Worm (Caenorhabditis elegans) whole organism, young adult: Measurements from ENCODE around the gene ZC250.2.
A peak's percentile ranks its signal among the peaks of the same experiment; 100 is the strongest.

Experiments
- B0336.3 ChIP-seq: fragments of 200-800 bp; sonication (Bioruptor generic); IDR thresholded peaks from 2 replicates; pipeline ENCODE4 v1.3.6; 2022; ENCODE audit warnings: missing genetic modification characterization, missing compliant biosample characterization
- C06A6.2 ChIP-seq: fragments of 200-800 bp; sonication (Bioruptor generic); conservative IDR thresholded peaks from 2 replicates; pipeline ENCODE4 v1.3.6; 2022; ENCODE audit warnings: missing genetic modification characterization, missing compliant biosample characterization
- C17E4.6 ChIP-seq: fragments of 200-800 bp; sonication (Bioruptor generic); IDR thresholded peaks from 2 replicates; pipeline ENCODE4 v1.3.6; 2022; ENCODE audit warnings: missing genetic modification reagents, missing genetic modification characterization, missing compliant biosample characterization
- D2030.7 ChIP-seq: fragments of 200-800 bp; sonication (Bioruptor generic); IDR thresholded peaks from 2 replicates; pipeline ENCODE4 v1.3.6; 2022; ENCODE audit warnings: missing genetic modification reagents, missing genetic modification characterization, missing compliant biosample characterization
- F10E7.11 ChIP-seq: sonication (generic microtip); optimal IDR thresholded peaks from 2 replicates; lab custom pipeline; 2017; ENCODE audit warnings: mild to moderate bottlenecking, missing genetic modification characterization, moderate library complexity, missing compliant biosample characterization
- F37B4.10 ChIP-seq: fragments of 200-800 bp; sonication (Bioruptor generic); IDR thresholded peaks from 2 replicates; pipeline ENCODE4 v1.3.6; 2022; ENCODE audit warnings: missing genetic modification characterization, missing compliant biosample characterization
- F49E8.2 ChIP-seq: sonication (generic microtip); optimal IDR thresholded peaks from 3 replicates; lab custom pipeline; 2017; ENCODE audit warnings: missing genetic modification characterization, mild to moderate bottlenecking, missing compliant biosample characterization, antibody characterized with exemption, moderate library complexity; ENCODE audit not compliant: insufficient read depth
- T26A5.8 ChIP-seq: sonication (generic microtip); optimal IDR thresholded peaks from 2 replicates; lab custom pipeline; 2016; ENCODE audit warnings: missing genetic modification characterization, missing compliant biosample characterization
- Y53F4B.3 ChIP-seq: fragments of 200-800 bp; sonication (Bioruptor generic); IDR thresholded peaks from 2 replicates; pipeline ENCODE4 v1.3.6; 2022; ENCODE audit warnings: missing genetic modification reagents, missing genetic modification characterization, missing compliant biosample characterization
- Y56A3A.18 ChIP-seq: fragments of 200-800 bp; sonication (Bioruptor generic); IDR thresholded peaks from 2 replicates; pipeline ENCODE4 v1.3.6; 2022; ENCODE audit warnings: missing genetic modification reagents, missing genetic modification characterization, missing compliant biosample characterization
- Y67H2A.10 ChIP-seq: fragments of 200-800 bp; sonication (Bioruptor generic); conservative IDR thresholded peaks from 2 replicates; pipeline ENCODE4 v1.3.6; 2022; ENCODE audit warnings: missing genetic modification reagents, missing genetic modification characterization, missing compliant biosample characterization
- ZK185.1 ChIP-seq: sonication (generic microtip); optimal IDR thresholded peaks from 2 replicates; lab custom pipeline; 2016; ENCODE audit warnings: mild to moderate bottlenecking, missing genetic modification characterization, missing compliant biosample characterization; ENCODE audit not compliant: poor library complexity, severe bottlenecking
- akir-1 ChIP-seq: fragments of 200-800 bp; sonication (Bioruptor generic); optimal IDR thresholded peaks from 2 replicates; lab custom pipeline; 2018; ENCODE audit warnings: mild to moderate bottlenecking, missing genetic modification characterization, moderate library complexity, missing compliant biosample characterization
- aptf-3 ChIP-seq: fragments of 200-800 bp; sonication (Bioruptor generic); IDR thresholded peaks from 2 replicates; pipeline ENCODE4 v1.3.6; 2022; ENCODE audit warnings: missing genetic modification characterization, missing compliant biosample characterization
- atf-7 ChIP-seq: sonication (generic microtip); optimal IDR thresholded peaks from 2 replicates; lab custom pipeline; 2017; ENCODE audit warnings: mild to moderate bottlenecking, missing genetic modification characterization, missing compliant biosample characterization
- athp-1 ChIP-seq: sonication (generic microtip); optimal IDR thresholded peaks from 2 replicates; lab custom pipeline; 2017; ENCODE audit warnings: mild to moderate bottlenecking, missing genetic modification characterization, missing compliant biosample characterization
- attf-3 ChIP-seq: fragments of 200-800 bp; sonication (Bioruptor generic); conservative IDR thresholded peaks from 2 replicates; pipeline ENCODE4 v1.3.6; 2022; ENCODE audit warnings: missing genetic modification reagents, missing genetic modification characterization, missing compliant biosample characterization
- attf-6 ChIP-seq: fragments of 200-800 bp; sonication (Bioruptor generic); IDR thresholded peaks from 2 replicates; pipeline ENCODE4 v1.3.6; 2022; ENCODE audit warnings: missing genetic modification reagents, missing genetic modification characterization, missing compliant biosample characterization
- bed-2 ChIP-seq: fragments of 200-800 bp; sonication (Bioruptor generic); IDR thresholded peaks from 2 replicates; pipeline ENCODE4 v1.3.6; 2022; ENCODE audit warnings: missing genetic modification reagents, missing genetic modification characterization, missing compliant biosample characterization
- ccch-3 ChIP-seq: fragments of 200-800 bp; sonication (Bioruptor generic); optimal IDR thresholded peaks from 2 replicates; lab custom pipeline; 2018; ENCODE audit warnings: mild to moderate bottlenecking, missing genetic modification characterization, missing compliant biosample characterization
- cebp-2 ChIP-seq: fragments of 200-800 bp; sonication (Bioruptor generic); IDR thresholded peaks from 2 replicates; pipeline ENCODE4 v1.3.6; 2022; ENCODE audit warnings: missing genetic modification characterization, missing compliant biosample characterization
- ceh-100 ChIP-seq: fragments of 200-800 bp; sonication (Bioruptor generic); IDR thresholded peaks from 2 replicates; pipeline ENCODE4 v1.3.6; 2022; ENCODE audit warnings: missing genetic modification reagents, missing genetic modification characterization, missing compliant biosample characterization
- ceh-27 ChIP-seq: fragments of 200-800 bp; sonication (Bioruptor generic); optimal IDR thresholded peaks from 2 replicates; lab custom pipeline; 2018; ENCODE audit warnings: mild to moderate bottlenecking, missing genetic modification characterization, moderate library complexity, missing compliant biosample characterization
- ets-4 ChIP-seq: fragments of 200-800 bp; sonication (Bioruptor generic); optimal IDR thresholded peaks from 2 replicates; lab custom pipeline; 2018; ENCODE audit warnings: mild to moderate bottlenecking, missing genetic modification characterization, missing compliant biosample characterization
- gei-17 ChIP-seq: fragments of 200-800 bp; sonication (Bioruptor generic); optimal IDR thresholded peaks from 2 replicates; lab custom pipeline; 2018; ENCODE audit warnings: mild to moderate bottlenecking, missing genetic modification characterization, missing compliant biosample characterization
- hmg-1.2 ChIP-seq: fragments of 200-800 bp; sonication (Bioruptor generic); IDR thresholded peaks from 2 replicates; pipeline ENCODE4 v1.3.6; 2022; ENCODE audit warnings: missing genetic modification reagents, missing genetic modification characterization, missing compliant biosample characterization
- hmg-20 ChIP-seq: fragments of 200-800 bp; sonication (Bioruptor generic); IDR thresholded peaks from 2 replicates; pipeline ENCODE4 v1.3.6; 2022; ENCODE audit warnings: missing genetic modification reagents, missing genetic modification characterization, missing compliant biosample characterization
- hrde-1 ChIP-seq: sonication (generic microtip); optimal IDR thresholded peaks from 2 replicates; lab custom pipeline; 2016; ENCODE audit warnings: missing genetic modification characterization, mild to moderate bottlenecking, missing compliant biosample characterization, moderate library complexity, missing genotype, missing genetic modification reagents, borderline replicate concordance
- let-607 ChIP-seq, 2 experiments: fragments of 200-800 bp in 1 of 2; sonication (Bioruptor generic) in 1 of 2; sonication (generic microtip) in 1 of 2; optimal IDR thresholded peaks; 2 replicates each; lab custom pipeline; 2016 to 2018; ENCODE audit warnings: mild to moderate bottlenecking in 2 of 2, missing compliant biosample characterization in 2 of 2, missing genetic modification characterization in 2 of 2, moderate library complexity in 2 of 2, missing genotype in 1 of 2
- lin-35 ChIP-seq, 3 experiments: fragments of 150-350 bp in 2 of 3; sonication (generic microtip) in 1 of 3; optimal IDR thresholded peaks; 2 replicates each; lab custom pipeline; 2014 to 2018; ENCODE audit warnings: missing biosample characterization in 3 of 3, missing genetic modification characterization in 3 of 3, missing genetic modification reagents in 3 of 3
- lin-40 ChIP-seq: sonication (generic microtip); optimal IDR thresholded peaks from 2 replicates; lab custom pipeline; 2016; ENCODE audit warnings: missing genetic modification characterization, mild to moderate bottlenecking, missing compliant biosample characterization, missing genotype, missing genetic modification reagents
- lin-54 ChIP-seq: fragments of 200-800 bp; sonication (Bioruptor generic); optimal IDR thresholded peaks from 2 replicates; lab custom pipeline; 2018; ENCODE audit warnings: mild to moderate bottlenecking, missing genetic modification characterization, missing compliant biosample characterization
- lsl-1 ChIP-seq: fragments of 200-800 bp; sonication (Bioruptor generic); optimal IDR thresholded peaks from 2 replicates; lab custom pipeline; 2018; ENCODE audit warnings: mild to moderate bottlenecking, missing genetic modification characterization, moderate library complexity, missing compliant biosample characterization
- mcd-1 ChIP-seq: fragments of 200-800 bp; sonication (Bioruptor generic); IDR thresholded peaks from 2 replicates; pipeline ENCODE4 v1.3.6; 2022; ENCODE audit warnings: missing genetic modification reagents, missing genetic modification characterization, missing compliant biosample characterization
- nfya-2 ChIP-seq: fragments of 200-800 bp; sonication (Bioruptor generic); IDR thresholded peaks from 2 replicates; pipeline ENCODE4 v1.3.6; 2022; ENCODE audit warnings: missing genetic modification reagents, missing genetic modification characterization, missing compliant biosample characterization
- nhr-120 ChIP-seq: fragments of 200-800 bp; sonication (Bioruptor generic); IDR thresholded peaks from 2 replicates; pipeline ENCODE4 v1.3.6; 2022; ENCODE audit warnings: missing genetic modification characterization, missing compliant biosample characterization
- nhr-27 ChIP-seq: fragments of 200-800 bp; sonication (Bioruptor generic); optimal IDR thresholded peaks from 2 replicates; lab custom pipeline; 2018; ENCODE audit warnings: mild to moderate bottlenecking, missing genetic modification characterization, moderate library complexity, missing compliant biosample characterization
- nhr-80 ChIP-seq: sonication (generic microtip); optimal IDR thresholded peaks from 2 replicates; lab custom pipeline; 2016; ENCODE audit warnings: missing genetic modification characterization, missing compliant biosample characterization
- somi-1 ChIP-seq: fragments of 200-800 bp; sonication (Bioruptor generic); optimal IDR thresholded peaks from 2 replicates; lab custom pipeline; 2018; ENCODE audit warnings: mild to moderate bottlenecking, missing genetic modification characterization, missing compliant biosample characterization
- tlf-1 ChIP-seq: fragments of 200-800 bp; sonication (Bioruptor generic); optimal IDR thresholded peaks from 2 replicates; lab custom pipeline; 2018; ENCODE audit warnings: mild to moderate bottlenecking, missing genetic modification characterization, missing compliant biosample characterization
- xnd-1 ChIP-seq: sonication (generic microtip); optimal IDR thresholded peaks from 2 replicates; lab custom pipeline; 2016; ENCODE audit warnings: missing genotype, missing genetic modification reagents, missing genetic modification characterization, missing compliant biosample characterization
- zim-3 ChIP-seq: sonication (generic microtip); optimal IDR thresholded peaks from 2 replicates; lab custom pipeline; 2017; ENCODE audit warnings: mild to moderate bottlenecking, missing genetic modification characterization, moderate library complexity, missing compliant biosample characterization
- ztf-18 ChIP-seq: sonication (generic microtip); optimal IDR thresholded peaks from 2 replicates; lab custom pipeline; 2016; ENCODE audit warnings: missing genotype, mild to moderate bottlenecking, missing genetic modification characterization, missing compliant biosample characterization
- ztf-22 ChIP-seq: fragments of 200-800 bp; sonication (Bioruptor generic); optimal IDR thresholded peaks from 2 replicates; lab custom pipeline; 2018; ENCODE audit warnings: mild to moderate bottlenecking, missing genetic modification characterization, moderate library complexity, missing compliant biosample characterization
- ztf-26 ChIP-seq: sonication (generic microtip); optimal IDR thresholded peaks from 2 replicates; lab custom pipeline; 2017; ENCODE audit warnings: missing genetic modification characterization, missing compliant biosample characterization
- ztf-28 ChIP-seq: fragments of 200-800 bp; sonication (Bioruptor generic); IDR thresholded peaks from 2 replicates; pipeline ENCODE4 v1.3.6; 2022; ENCODE audit warnings: missing genetic modification reagents, missing genetic modification characterization, missing compliant biosample characterization
- ztf-6 ChIP-seq: fragments of 200-800 bp; sonication (Bioruptor generic); IDR thresholded peaks from 2 replicates; pipeline ENCODE4 v1.3.6; 2022; ENCODE audit warnings: missing genetic modification reagents, missing genetic modification characterization, missing compliant biosample characterization

Gene ZC250.2

ce11 chrV:5763787-5764186, 28.3 kb upstream of the ZC250.2 start, which contains the start of gene pgph-3:
pgph-3 (minus strand) TSS chrV:5763846.
- TF ChIP-seq ets-4 (peak; percentile 28), ztf-28 (GFP tag; lab: Robert Waterston, UW) (no peak), aptf-3 (GFP tag; lab: Robert Waterston, UW) (no peak), lin-40 (tag; lab: Kevin White, UChicago) (peak; percentile 81), nhr-80 (tag; lab: Kevin White, UChicago) (peak; percentile 78), lin-54 (no peak), ztf-26 (tag; lab: Kevin White, UChicago) (peak; percentile 57), ZK185.1 (tag; lab: Kevin White, UChicago) (peak; percentile 8), ceh-27 (GFP tag; lab: Kevin White, UChicago) (peak; percentile 38), somi-1 (GFP tag; lab: Kevin White, UChicago) (peak; percentile 40), lin-35 (GFP tag; optimal IDR thresholded peaks at IDR 0.05; lab: Kevin White, UChicago) (peak in 1 of 3 experiments; percentile 13), C06A6.2 (GFP tag; lab: Robert Waterston, UW) (peak; percentile 37; the same call in 1 of the 2 replicates), bed-2 (GFP tag; lab: Robert Waterston, UW) (no peak), hmg-1.2 (peak; percentile 68; the same call in 1 of the 2 replicates), atf-7 (tag; lab: Kevin White, UChicago) (peak; percentile 55), F10E7.11 (tag; lab: Kevin White, UChicago) (no peak), Y56A3A.18 (0 out of 2 replicates have a peak, but pooled peaks have one; percentile 39)

DNA sequence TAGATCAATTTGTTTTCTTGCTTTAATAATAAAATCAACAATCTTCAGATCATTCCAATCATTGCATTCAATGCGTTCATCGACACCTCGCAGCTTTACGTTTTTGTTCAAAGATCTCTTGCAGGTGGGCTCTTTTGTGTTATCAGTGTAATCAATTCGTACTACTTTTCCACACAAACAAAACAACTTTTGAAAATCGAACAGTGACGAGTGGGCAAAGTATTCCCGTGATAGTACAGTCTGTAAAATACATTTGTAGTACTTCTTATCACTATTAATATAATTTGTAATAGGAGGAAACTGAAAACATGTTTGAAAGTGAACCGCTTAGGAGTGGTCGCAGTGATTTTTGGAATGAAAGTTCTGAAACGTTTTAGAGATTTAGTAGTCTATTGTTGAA, 27.1 kb upstream of the ZC250.2 start, which contains the start of gene pgph-2:
Gene pgph-2, plus strand, starts transcription at position 47 of the 400 bp plus-strand sequence.
- TF ChIP-seq Y53F4B.3 (GFP tag; lab: Robert Waterston, UW) (no peak), Y67H2A.10 (no peak), nhr-120 (no peak), ztf-22 (GFP tag; lab: Kevin White, UChicago) (no peak), hmg-20 (GFP tag; lab: Robert Waterston, UW) (no peak), bed-2 (GFP tag; lab: Robert Waterston, UW) (no peak), athp-1 (no peak), zim-3 (no peak), mcd-1 (no peak), C17E4.6 (GFP tag; lab: Robert Waterston, UW) (no peak), Y56A3A.18 (no peak), lsl-1 (GFP tag; lab: Kevin White, UChicago) (no peak), F49E8.2 (no peak), D2030.7 (no peak), hrde-1 (tag; lab: Kevin White, UChicago) (no peak)

DNA sequence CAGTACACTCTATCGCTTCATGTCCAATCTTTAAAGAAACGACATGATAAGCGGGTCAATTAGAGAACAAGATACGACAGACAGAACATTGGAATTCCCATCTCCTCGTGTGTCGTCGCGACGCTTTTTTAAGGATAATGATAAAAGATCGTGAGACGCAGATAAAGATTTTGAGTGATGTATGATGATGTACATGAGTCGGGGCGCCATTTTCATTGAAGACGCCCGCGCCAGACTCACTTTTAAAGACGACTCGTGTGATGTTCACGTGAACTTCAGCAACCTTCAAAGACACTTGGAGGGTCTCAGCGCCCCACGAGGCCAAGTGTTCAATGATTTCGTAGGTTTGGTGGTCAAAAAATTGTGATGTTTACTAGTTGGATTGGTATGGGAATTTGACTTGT, 23.8 kb upstream of the ZC250.2 start:
- no peak for TF ChIP-seq attf-6 (GFP tag; lab: Robert Waterston, UW)
- no peak for TF ChIP-seq nfya-2 (GFP tag; lab: Robert Waterston, UW)
- TF ChIP-seq ccch-3 (GFP tag; lab: Kevin White, UChicago): no peak
- TF ChIP-seq tlf-1 (GFP tag; lab: Kevin White, UChicago): no peak
- peak; percentile 77 for TF ChIP-seq nhr-80 (tag; lab: Kevin White, UChicago)
- TF ChIP-seq aptf-3 (GFP tag; lab: Robert Waterston, UW): no peak
- TF ChIP-seq T26A5.8 (tag; lab: Kevin White, UChicago): no peak
- TF ChIP-seq let-607 (tag; optimal IDR thresholded peaks at IDR 0.05; lab: Kevin White, UChicago): no peak
- no peak for TF ChIP-seq F37B4.10 (GFP tag; lab: Robert Waterston, UW)
- no peak for TF ChIP-seq ztf-6 (GFP tag; lab: Robert Waterston, UW)
- no peak for TF ChIP-seq xnd-1
- no peak for TF ChIP-seq nhr-27 (tag; lab: Kevin White, UChicago)
- TF ChIP-seq ceh-100 (GFP tag; lab: Robert Waterston, UW): no peak
- no peak for TF ChIP-seq bed-2 (GFP tag; lab: Robert Waterston, UW)
- TF ChIP-seq gei-17 (GFP tag; lab: Kevin White, UChicago): no peak
- TF ChIP-seq akir-1 (GFP tag; lab: Kevin White, UChicago): no peak
- TF ChIP-seq B0336.3 (GFP tag; lab: Robert Waterston, UW): no peak
- no peak for TF ChIP-seq cebp-2 (GFP tag; lab: Robert Waterston, UW)
- peak; percentile 42 for TF ChIP-seq mcd-1
- no peak for TF ChIP-seq ztf-18 (tag; lab: Kevin White, UChicago)
- TF ChIP-seq attf-3 (GFP tag; lab: Robert Waterston, UW): no peak
